Fruit fly (Drosophila melanogaster) Kc167 (cell line): ENCODE measurements around the gene CG10550.

Source experiments
- Myc ChIP-seq: fragments of >200 bp; optimal IDR thresholded peaks from 2 replicates; lab custom pipeline; 2017; ENCODE audit warnings: missing external identifiers
- Sin3A ChIP-seq: fragments of >200 bp; optimal IDR thresholded peaks from 2 replicates; lab custom pipeline; 2018; ENCODE audit warnings: missing external identifiers
- h ChIP-seq: fragments of >200 bp; optimal IDR thresholded peaks from 3 replicates; lab custom pipeline; 2018; ENCODE audit warnings: missing external identifiers
- insv ChIP-seq: fragments of >200 bp; optimal IDR thresholded peaks from 3 replicates; lab custom pipeline; 2018; ENCODE audit warnings: missing external identifiers
- psq ChIP-seq: fragments of >200 bp; optimal IDR thresholded peaks from 2 replicates; lab custom pipeline; 2017; ENCODE audit warnings: missing external identifiers
- ttk ChIP-seq: sonication (Bioruptor generic); optimal IDR thresholded peaks from 2 replicates; lab custom pipeline; 2017; ENCODE audit warnings: missing external identifiers

CG10550 gene

dm6 chr3R:25308228-25308627 is at the start of gene CG10550:
CG10550 (minus strand) TSS chr3R:25308391.
- TF ChIP-seq psq (no peak), ttk (lab: Kevin White, UChicago) (no peak), Myc (lab: Kevin White, UChicago) (no peak)

- TF ChIP-seq Myc (lab: Kevin White, UChicago) = no peak
- TF ChIP-seq h (lab: Kevin White, UChicago) = no peak
- TF ChIP-seq ttk (lab: Kevin White, UChicago) = no peak
- no peak for TF ChIP-seq psq
- TF ChIP-seq insv (lab: Kevin White, UChicago) = no peak
- no peak for TF ChIP-seq Sin3A (lab: Kevin White, UChicago)
Observed at dm6 chr3R:25357985-25358384, 49.8 kb upstream of the CG10550 start, which contains the start of gene ND-49L. ND-49L (plus strand) TSS chr3R:25358285.

dm6 chr3R:25346899-25347298 is 38.7 kb upstream of the CG10550 start, which contains the start of gene tobi:
tobi (minus strand) TSS chr3R:25346921.
- no peak for TF ChIP-seq Sin3A (lab: Kevin White, UChicago)
- no peak for TF ChIP-seq ttk (lab: Kevin White, UChicago)
- TF ChIP-seq h (lab: Kevin White, UChicago) = no peak
- TF ChIP-seq psq = no peak
- TF ChIP-seq insv (lab: Kevin White, UChicago) = no peak
- no peak for TF ChIP-seq Myc (lab: Kevin White, UChicago)

- TF ChIP-seq psq (no peak), insv (lab: Kevin White, UChicago) (no peak), ttk (lab: Kevin White, UChicago) (no peak), Myc (lab: Kevin White, UChicago) (no peak)
Observed at dm6 chr3R:25339952-25340351, 31.8 kb upstream of the CG10550 start, which contains the start of gene rha. rha (plus strand) TSS chr3R:25340252.

- TF ChIP-seq insv (lab: Kevin White, UChicago) (no peak), ttk (lab: Kevin White, UChicago) (no peak), Sin3A (lab: Kevin White, UChicago) (no peak), Myc (lab: Kevin White, UChicago) (no peak), psq (no peak), h (lab: Kevin White, UChicago) (no peak)
Observed at dm6 chr3R:25335065-25335464, 26.9 kb upstream of the CG10550 start, which contains the start of the genes CG10669 and CG11902. CG10669 (minus strand) TSS chr3R:25335243. CG11902 (plus strand) TSS chr3R:25335257.

dm6 chr3R:25331103-25331502 is 22.9 kb upstream of the CG10550 start, which contains the start of gene CHKov2:
CHKov2 (minus strand) TSS chr3R:25331203.
- TF ChIP-seq psq = no peak
- no peak for TF ChIP-seq Myc (lab: Kevin White, UChicago)
- TF ChIP-seq h (lab: Kevin White, UChicago) = no peak
- no peak for TF ChIP-seq Sin3A (lab: Kevin White, UChicago)
- no peak for TF ChIP-seq insv (lab: Kevin White, UChicago)
- no peak for TF ChIP-seq ttk (lab: Kevin White, UChicago)

- no peak for TF ChIP-seq ttk (lab: Kevin White, UChicago)
- no peak for TF ChIP-seq psq
- no peak for TF ChIP-seq insv (lab: Kevin White, UChicago)
- no peak for TF ChIP-seq Sin3A (lab: Kevin White, UChicago)
- no peak for TF ChIP-seq h (lab: Kevin White, UChicago)
- TF ChIP-seq Myc (lab: Kevin White, UChicago) = no peak
Observed at dm6 chr3R:25329079-25329478, 20.9 kb upstream of the CG10550 start, which contains the start of gene CHKov1. CHKov1 (minus strand) TSS chr3R:25329316.

dm6 chr3R:25322657-25323056 is 14.5 kb upstream of the CG10550 start, which contains the start of gene CG10562:
CG10562 (minus strand) TSS chr3R:25322757.
- no peak for TF ChIP-seq ttk (lab: Kevin White, UChicago)
- no peak for TF ChIP-seq Myc (lab: Kevin White, UChicago)
- TF ChIP-seq Sin3A (lab: Kevin White, UChicago) = no peak
- no peak for TF ChIP-seq h (lab: Kevin White, UChicago)

dm6 chr3R:25321681-25322080 is 13.5 kb upstream of the CG10550 start:
- TF ChIP-seq Sin3A (lab: Kevin White, UChicago) (no peak), Myc (lab: Kevin White, UChicago) (no peak), ttk (lab: Kevin White, UChicago) (no peak), h (lab: Kevin White, UChicago) (no peak), psq (no peak)

- TF ChIP-seq psq (no peak), insv (lab: Kevin White, UChicago) (no peak), ttk (lab: Kevin White, UChicago) (no peak), h (lab: Kevin White, UChicago) (no peak), Myc (lab: Kevin White, UChicago) (no peak), Sin3A (lab: Kevin White, UChicago) (no peak)
Observed at dm6 chr3R:25320898-25321297, 12.7 kb upstream of the CG10550 start.

dm6 chr3R:25320051-25320705 is 12.0 kb upstream of the CG10550 start, which contains the start of gene CG10560:
CG10560 (minus strand) TSS chr3R:25320101.
- TF ChIP-seq ttk (lab: Kevin White, UChicago) (no peak), h (lab: Kevin White, UChicago) (no peak), psq (no peak), Sin3A (lab: Kevin White, UChicago) (no peak), insv (lab: Kevin White, UChicago) (no peak), Myc (lab: Kevin White, UChicago) (no peak)

dm6 chr3R:25318011-25318410 is 9.8 kb upstream of the CG10550 start, which contains the start of gene CG10553:
CG10553 (minus strand) TSS chr3R:25318111.
- no peak for TF ChIP-seq Sin3A (lab: Kevin White, UChicago)
